Worm (Caenorhabditis elegans) whole organism, late embryonic: ENCODE measurements around the gene ser-7.

ENCODE experiments used
- ama-1 ChIP-seq: fragments of 150-350 bp; optimal IDR thresholded peaks from 2 replicates; lab custom pipeline; 2014
- ceh-19 ChIP-seq: fragments of 200-800 bp; sonication (Bioruptor generic); optimal IDR thresholded peaks from 2 replicates; lab custom pipeline; 2018; ENCODE audit warnings: mild to moderate bottlenecking, missing genetic modification characterization, missing compliant biosample characterization
- ceh-22 ChIP-seq: sonication (generic microtip); optimal IDR thresholded peaks from 2 replicates; lab custom pipeline; 2017; ENCODE audit warnings: missing biosample characterization, missing genetic modification characterization
- ceh-48 ChIP-seq: sonication (generic microtip); optimal IDR thresholded peaks from 2 replicates; lab custom pipeline; 2016; ENCODE audit warnings: missing genetic modification characterization, inconsistent platforms, missing compliant biosample characterization
- elt-2 ChIP-seq: sonication (generic microtip); optimal IDR thresholded peaks from 2 replicates; lab custom pipeline; 2016; ENCODE audit warnings: missing genetic modification reagents, missing genetic modification characterization, missing compliant biosample characterization
- fkh-10 ChIP-seq: fragments of 150-350 bp; optimal IDR thresholded peaks from 2 replicates; lab custom pipeline; 2014; ENCODE audit warnings: missing biosample characterization, missing genetic modification reagents, missing genetic modification characterization
- lim-6 ChIP-seq: sonication (generic microtip); optimal IDR thresholded peaks from 2 replicates; lab custom pipeline; 2016; ENCODE audit warnings: missing genetic modification characterization, missing compliant biosample characterization
- mec-3 ChIP-seq: sonication (generic microtip); optimal IDR thresholded peaks from 2 replicates; lab custom pipeline; 2016; ENCODE audit warnings: borderline replicate concordance, missing genetic modification characterization, missing compliant biosample characterization
- pat-9 ChIP-seq: fragments of 200-800 bp; sonication (Bioruptor generic); optimal IDR thresholded peaks from 2 replicates; lab custom pipeline; 2018; ENCODE audit warnings: mild to moderate bottlenecking, missing genetic modification characterization, moderate library complexity, missing compliant biosample characterization
- pqm-1 ChIP-seq: sonication (generic microtip); optimal IDR thresholded peaks from 2 replicates; lab custom pipeline; 2016; ENCODE audit warnings: missing genetic modification characterization, missing compliant biosample characterization
- ref-2 ChIP-seq: sonication (generic microtip); optimal IDR thresholded peaks from 2 replicates; lab custom pipeline; 2016; ENCODE audit warnings: missing genetic modification characterization, missing compliant biosample characterization
- rnt-1 ChIP-seq: sonication (generic microtip); optimal IDR thresholded peaks from 2 replicates; lab custom pipeline; 2016; ENCODE audit warnings: missing genetic modification characterization, missing compliant biosample characterization

DNA sequence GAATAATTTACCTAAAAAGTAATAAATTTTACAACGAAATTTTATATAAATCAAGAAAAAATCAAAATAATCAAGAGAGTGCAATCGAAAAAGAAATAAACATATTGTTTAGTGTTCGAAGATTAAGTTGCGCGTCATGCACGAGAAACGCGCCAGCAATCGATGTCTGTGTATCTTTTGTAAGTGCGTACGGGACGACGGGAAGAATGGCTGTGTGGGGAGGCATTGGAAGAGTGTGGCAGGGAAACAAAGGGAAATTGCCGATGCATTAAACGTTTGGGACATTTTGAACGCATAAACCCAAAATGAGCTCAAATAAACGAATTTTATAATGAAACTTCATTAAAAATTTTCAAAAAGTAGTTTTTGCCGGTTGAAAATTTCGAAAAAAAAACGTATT lies 13.8 kb downstream of the ser-7 start, which contains the start of gene immt-1:
- TF ChIP-seq pqm-1 (tag; lab: Kevin White, UChicago) (no peak), lim-6 (no peak), mec-3 (tag; lab: Kevin White, UChicago) (no peak), fkh-10 (no peak), elt-2 (tag; lab: Kevin White, UChicago) (peak; percentile 31), ref-2 (peak; percentile 32), ama-1 (lab: Kevin White, UChicago) (no peak), rnt-1 (tag; lab: Kevin White, UChicago) (peak; percentile 12), ceh-19 (GFP tag; lab: Kevin White, UChicago) (no peak), ceh-22 (tag; lab: Kevin White, UChicago) (no peak), ceh-48 (peak; percentile 1), pat-9 (tag; lab: Kevin White, UChicago) (no peak)
